Worm (Caenorhabditis elegans): ENCODE data around the gene ZK673.4.
"Not testable (repeated sequence)": the region's sequence is repeated elsewhere in the genome, so short reads cannot be mapped to it uniquely, and the experiment has no call there.

DNA sequence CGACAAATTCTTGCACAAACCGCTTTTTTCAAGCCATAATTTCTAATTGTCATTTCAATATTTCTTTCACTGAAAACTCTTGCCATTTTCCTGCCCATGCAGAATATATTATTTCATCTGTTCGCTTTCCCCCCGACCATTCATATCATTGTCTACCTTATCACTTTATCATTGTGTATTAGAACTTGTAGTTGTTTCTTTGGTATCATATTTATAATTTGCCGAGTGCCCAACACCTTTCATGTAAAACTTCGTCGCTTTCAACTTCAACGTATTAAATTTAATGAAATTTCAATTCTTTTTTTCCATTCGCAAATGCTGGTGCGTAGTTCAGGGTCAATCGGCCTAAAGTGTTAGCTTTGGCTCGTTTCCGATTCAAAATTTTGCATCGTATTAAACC lies 9.9 kb upstream of the ZK673.4 start, which contains the start of gene ZK673.1:
- not testable (repeated sequence) for TF ChIP-seq nhr-19 (GFP tag; conservative IDR thresholded peaks at IDR 0.05); isw-1 (GFP tag; IDR thresholded peaks at IDR 0.05); lin-15B (tag; optimal IDR thresholded peaks at IDR 0.05); ces-1 (GFP tag; optimal IDR thresholded peaks at IDR 0.05); egl-27 (tag; optimal IDR thresholded peaks at IDR 0.05); elt-2 (tag; optimal IDR thresholded peaks at IDR 0.05); ztf-11 (tag; optimal IDR thresholded peaks at IDR 0.05); zag-1 (tag; optimal IDR thresholded peaks at IDR 0.05); hlh-4 (tag; optimal IDR thresholded peaks at IDR 0.05); nhr-28 (tag; optimal IDR thresholded peaks at IDR 0.05); lir-3 (tag; optimal IDR thresholded peaks at IDR 0.05; ENCODE audit: poor library complexity); mdl-1 (tag; optimal IDR thresholded peaks at IDR 0.05)
